Worm (Caenorhabditis elegans) whole organism, early embryonic: Measurements from ENCODE around the gene C18H7.1.

ENCODE experiments used
- ama-1 ChIP-seq: fragments of 150-350 bp; optimal IDR thresholded peaks from 2 replicates; lab custom pipeline; 2014
- ceh-13 ChIP-seq: fragments of 200-800 bp; sonication (Bioruptor generic); optimal IDR thresholded peaks from 2 replicates; lab custom pipeline; 2018; ENCODE audit warnings: mild to moderate bottlenecking, missing genetic modification characterization, missing compliant biosample characterization
- flt-1 ChIP-seq: fragments of 200-800 bp; sonication (Bioruptor generic); IDR thresholded peaks from 2 replicates; pipeline ENCODE4 v1.3.6; 2022; ENCODE audit warnings: missing genetic modification characterization, missing compliant biosample characterization
- sea-1 ChIP-seq: fragments of 200-800 bp; sonication (Bioruptor generic); conservative IDR thresholded peaks from 2 replicates; pipeline ENCODE4 v1.3.6; 2022; ENCODE audit warnings: missing genetic modification characterization, missing compliant biosample characterization
- tra-4 ChIP-seq: sonication (generic microtip); optimal IDR thresholded peaks from 2 replicates; lab custom pipeline; 2017; ENCODE audit warnings: missing genetic modification characterization, missing compliant biosample characterization

DNA sequence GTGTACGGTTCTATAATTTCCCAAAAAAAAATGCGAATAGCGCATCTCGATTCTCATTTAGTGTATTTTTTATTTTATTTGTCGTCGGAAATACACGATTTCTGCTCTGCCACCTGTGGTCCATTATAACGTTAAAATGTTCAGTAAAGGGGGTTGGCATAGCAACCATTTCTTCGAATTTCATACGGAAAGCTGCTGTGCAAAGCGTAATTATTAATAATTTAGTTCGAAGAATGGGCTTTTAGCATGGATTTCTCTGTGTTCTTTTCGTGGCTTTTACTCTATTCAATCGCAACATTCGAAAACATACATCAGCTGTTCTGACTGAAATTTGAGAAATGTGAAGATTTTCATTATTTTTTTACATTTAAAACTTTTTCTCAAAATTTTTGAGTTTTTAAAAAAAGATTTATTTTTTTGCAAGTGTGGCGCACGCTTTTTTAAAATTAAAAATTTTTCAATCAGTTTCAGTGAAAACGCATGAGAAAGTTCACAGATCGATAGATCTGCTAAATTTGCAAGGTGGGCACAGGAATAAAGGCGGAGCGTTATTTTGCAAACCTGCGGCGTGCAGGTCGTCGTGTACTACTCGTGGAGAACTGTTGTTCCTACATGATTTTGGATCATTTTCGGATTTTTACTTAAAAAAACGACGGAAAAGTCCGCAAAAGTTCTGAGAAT, 43.3 kb downstream of the C18H7.1 start:
- TF ChIP-seq flt-1 (GFP tag; lab: Robert Waterston, UW): no peak
- TF ChIP-seq sea-1 (GFP tag; lab: Robert Waterston, UW): no peak
- no peak for TF ChIP-seq tra-4 (tag; lab: Kevin White, UChicago)
- TF ChIP-seq ceh-13: no peak
- TF ChIP-seq ama-1: no peak
